Fruit fly (Drosophila melanogaster): Measurements from ENCODE around the gene bdl.
A peak's percentile ranks its signal among the peaks of the same experiment; 100 is the strongest.

Gene bdl

dm6 chr2L:4333758-4334114 lies 9.4 kb downstream of the bdl start, which contains the start of gene Atet (continued):
- TF ChIP-seq hkb (optimal IDR thresholded peaks at IDR 0.05) = no peak
- peak; percentile 18; the same call in 1 of the 2 replicates for TF ChIP-seq hkb (GFP tag; IDR thresholded peaks at IDR 0.05)
- TF ChIP-seq ewg (GFP tag; optimal IDR thresholded peaks at IDR 0.05) = no peak
- TF ChIP-seq CG2678 (tag; optimal IDR thresholded peaks at IDR 0.05) = no peak
- no peak for TF ChIP-seq sug (tag; optimal IDR thresholded peaks at IDR 0.05)
- peak; percentile 54 for TF ChIP-seq sd (tag; optimal IDR thresholded peaks at IDR 0.05)
- no peak for TF ChIP-seq eve (GFP tag; optimal IDR thresholded peaks at IDR 0.05)
- peak; percentile 29; the same call in 1 of the 3 replicates for TF ChIP-seq CG16813 (GFP tag; IDR thresholded peaks at IDR 0.05; ENCODE audit: partially characterized antibody)
- no peak for TF ChIP-seq CG4424 (GFP tag; optimal IDR thresholded peaks at IDR 0.05)
- no peak; the same call in 2 of the 3 replicates for TF ChIP-seq B-H1 (GFP tag; IDR thresholded peaks at IDR 0.05)
- no peak for TF ChIP-seq PHDP (tag; optimal IDR thresholded peaks at IDR 0.05)
- TF ChIP-seq CG17328 (GFP tag; IDR thresholded peaks at IDR 0.05) = peak; percentile 10; the same call in 1 of the 2 replicates
- 0 out of 3 replicates have a peak, but pooled peaks have one; percentile 31 for TF ChIP-seq CG7963 (GFP tag; IDR thresholded peaks at IDR 0.05; ENCODE audit: partially characterized antibody)
- TF ChIP-seq CG3726 (GFP tag; IDR thresholded peaks at IDR 0.05) = no peak
- peak; percentile 82 for TF ChIP-seq Med (GFP tag)
- TF ChIP-seq HmgZ (tag; optimal IDR thresholded peaks at IDR 0.05) = no peak
- TF ChIP-seq fd102C (GFP tag; optimal IDR thresholded peaks at IDR 0.05) = no peak
- peak; percentile 41; the same call in 1 of the 2 replicates for TF ChIP-seq gsb (GFP tag; IDR thresholded peaks at IDR 0.05)
- TF ChIP-seq CG10543 (GFP tag; optimal IDR thresholded peaks at IDR 0.05) = peak; percentile 47
- TF ChIP-seq Xbp1 (GFP tag; optimal IDR thresholded peaks at IDR 0.05) = no peak
- no peak for TF ChIP-seq NC2β (GFP tag; optimal IDR thresholded peaks at IDR 0.05)
- TF ChIP-seq CG2116 (GFP tag; optimal IDR thresholded peaks at IDR 0.05) = no peak
- TF ChIP-seq Six4 (GFP tag; optimal IDR thresholded peaks at IDR 0.05) = no peak
- TF ChIP-seq CG15514 (GFP tag; optimal IDR thresholded peaks at IDR 0.05) = no peak
- TF ChIP-seq CG9932 (GFP tag; IDR thresholded peaks at IDR 0.05) = no peak; the same call in 1 of the 2 replicates
- no peak for TF ChIP-seq inv (GFP tag; IDR thresholded peaks at IDR 0.05; ENCODE audit: partially characterized antibody)
- no peak for TF ChIP-seq scrt (GFP tag; optimal IDR thresholded peaks at IDR 0.05)
- no peak; the same call in 1 of the 2 replicates for TF ChIP-seq Rfx (GFP tag; IDR thresholded peaks at IDR 0.05)
- 0 out of 2 replicates have a peak, but pooled peaks have one; percentile 1 for TF ChIP-seq onecut (GFP tag; IDR thresholded peaks at IDR 0.05)
- TF ChIP-seq Sry-δ (GFP tag; optimal IDR thresholded peaks at IDR 0.05) = no peak
- TF ChIP-seq chn (GFP tag; optimal IDR thresholded peaks at IDR 0.05) = no peak
- no peak; the same call in 2 of the 3 replicates for TF ChIP-seq otp (GFP tag; IDR thresholded peaks at IDR 0.05)
- no peak for TF ChIP-seq CG11093 (GFP tag; IDR thresholded peaks at IDR 0.05)
- no peak for TF ChIP-seq Gsc (GFP tag; IDR thresholded peaks at IDR 0.05)
- no peak for TF ChIP-seq CG1529 (GFP tag; optimal IDR thresholded peaks at IDR 0.05)
- TF ChIP-seq Nf-YB (GFP tag; optimal IDR thresholded peaks at IDR 0.05) = no peak
- TF ChIP-seq CG10366 (GFP tag; IDR thresholded peaks at IDR 0.05) = no peak
- no peak for TF ChIP-seq lab (GFP tag; optimal IDR thresholded peaks at IDR 0.05)
- TF ChIP-seq nom (GFP tag; optimal IDR thresholded peaks at IDR 0.05) = peak; percentile 8
- TF ChIP-seq CG10321 (GFP tag; IDR thresholded peaks at IDR 0.05) = peak; percentile 39; the same call in 1 of the 2 replicates
- TF ChIP-seq Hr3 (GFP tag; optimal IDR thresholded peaks at IDR 0.05) = no peak
- TF ChIP-seq insv (GFP tag; optimal IDR thresholded peaks at IDR 0.05) = no peak
- no peak for TF ChIP-seq salm (tag; optimal IDR thresholded peaks at IDR 0.05)
- TF ChIP-seq row (GFP tag; IDR thresholded peaks at IDR 0.05) = no peak
- TF ChIP-seq jing (GFP tag; optimal IDR thresholded peaks at IDR 0.05) = no peak
- peak; percentile 93 for TF ChIP-seq CG15601 (tag; optimal IDR thresholded peaks at IDR 0.05)
- TF ChIP-seq zen2 (GFP tag; IDR thresholded peaks at IDR 0.05; ENCODE audit: partially characterized antibody) = no peak; the same call in 2 of the 3 replicates
- TF ChIP-seq z (GFP tag; IDR thresholded peaks at IDR 0.05) = no peak
- no peak for TF ChIP-seq Chrac-16 (GFP tag; optimal IDR thresholded peaks at IDR 0.05)
- TF ChIP-seq bsh (GFP tag; optimal IDR thresholded peaks at IDR 0.05) = no peak
- no peak for TF ChIP-seq CG13296 (GFP tag; optimal IDR thresholded peaks at IDR 0.05)

All from whole organism, embryonic.